Worm (Caenorhabditis elegans) whole organism, L1 larva: ENCODE measurements around the gene catp-6.

ENCODE experiments used
- F16B12.6 ChIP-seq: fragments of 150-350 bp; optimal IDR thresholded peaks from 2 replicates; lab custom pipeline; 2014; ENCODE audit warnings: missing biosample characterization, missing genetic modification characterization
- aha-1 ChIP-seq: fragments of 150-350 bp; optimal IDR thresholded peaks from 2 replicates; lab custom pipeline; 2014; ENCODE audit warnings: missing biosample characterization, missing genetic modification characterization
- ama-1 ChIP-seq: fragments of 150-350 bp; optimal IDR thresholded peaks from 2 replicates; lab custom pipeline; 2014
- blmp-1 ChIP-seq: fragments of 150-350 bp; optimal IDR thresholded peaks from 2 replicates; lab custom pipeline; 2014; ENCODE audit warnings: missing biosample characterization, missing genetic modification characterization
- ceh-82 ChIP-seq, 3 experiments: fragments of 150-350 bp in 1 of 3; sonication (generic microtip) in 2 of 3; optimal IDR thresholded peaks; 2 replicates each; lab custom pipeline; 2014 to 2017; ENCODE audit warnings: missing biosample characterization in 3 of 3, missing genetic modification characterization in 3 of 3
- ceh-88 ChIP-seq: fragments of 200-800 bp; sonication (Bioruptor generic); IDR thresholded peaks from 2 replicates; pipeline ENCODE4 v1.3.6; 2022; ENCODE audit warnings: missing genetic modification characterization, missing compliant biosample characterization
- dpl-1 ChIP-seq, 3 experiments: fragments of 150-350 bp in 2 of 3; sonication (generic microtip) in 1 of 3; optimal IDR thresholded peaks; 2 replicates each; lab custom pipeline; 2014 to 2017; ENCODE audit warnings: missing biosample characterization in 3 of 3, missing genetic modification characterization in 3 of 3, missing genetic modification reagents in 3 of 3
- dsc-1 ChIP-seq: sonication (generic microtip); optimal IDR thresholded peaks from 2 replicates; lab custom pipeline; 2016; ENCODE audit warnings: mild to moderate bottlenecking, missing genetic modification characterization, missing compliant biosample characterization
- efl-1 ChIP-seq, 4 experiments: fragments of 150-350 bp; optimal IDR thresholded peaks in 3 of 4; peaks in 1 of 4; 1 replicate in 1 of 4; 2 replicates in 3 of 4; lab custom pipeline; 2014; ENCODE audit warnings: missing biosample characterization in 2 of 4, missing genetic modification characterization in 2 of 4, missing genetic modification reagents in 2 of 4
- efl-3 ChIP-seq: fragments of 200-800 bp; sonication (Bioruptor generic); optimal IDR thresholded peaks from 2 replicates; lab custom pipeline; 2018; ENCODE audit warnings: mild to moderate bottlenecking, missing genetic modification characterization, missing compliant biosample characterization
- egl-13 ChIP-seq: sonication (generic microtip); optimal IDR thresholded peaks from 2 replicates; lab custom pipeline; 2016; ENCODE audit warnings: missing genotype, missing genetic modification reagents, missing genetic modification characterization, missing compliant biosample characterization
- egl-27 ChIP-seq, 2 experiments: fragments of 150-350 bp in 1 of 2; sonication (generic microtip); optimal IDR thresholded peaks; 3 replicates each; lab custom pipeline; 2017 to 2018; ENCODE audit warnings: missing biosample characterization in 2 of 2, missing genetic modification characterization in 2 of 2, missing genetic modification reagents in 2 of 2
- elt-3 ChIP-seq, 6 experiments: fragments of 150-350 bp in 1 of 6; sonication (generic microtip); optimal IDR thresholded peaks; 2 replicates each; lab custom pipeline; 2017 to 2018; ENCODE audit warnings: missing biosample characterization in 6 of 6, missing genetic modification characterization in 6 of 6, inconsistent platforms in 1 of 6
- ets-5 ChIP-seq: fragments of 200-800 bp; sonication (Bioruptor generic); IDR thresholded peaks from 2 replicates; pipeline ENCODE4 v1.3.6; 2022; ENCODE audit warnings: missing genetic modification characterization, missing compliant biosample characterization
- fkh-8 ChIP-seq: sonication (generic microtip); optimal IDR thresholded peaks from 2 replicates; lab custom pipeline; 2016; ENCODE audit warnings: mild to moderate bottlenecking, missing genetic modification characterization, missing compliant biosample characterization
- hlh-17 ChIP-seq: fragments of 200-800 bp; sonication (Bioruptor generic); optimal IDR thresholded peaks from 2 replicates; lab custom pipeline; 2018; ENCODE audit warnings: missing genetic modification characterization, mild to moderate bottlenecking, missing compliant biosample characterization, moderate library complexity, borderline replicate concordance
- hlh-4 ChIP-seq: sonication (generic microtip); optimal IDR thresholded peaks from 2 replicates; lab custom pipeline; 2016; ENCODE audit warnings: mild to moderate bottlenecking, missing genetic modification characterization, missing compliant biosample characterization
- isw-1 ChIP-seq: fragments of 200-800 bp; sonication (Bioruptor generic); IDR thresholded peaks from 2 replicates; pipeline ENCODE4 v1.3.6; 2022; ENCODE audit warnings: missing genetic modification characterization, missing compliant biosample characterization
- jun-1 ChIP-seq: fragments of 150-350 bp; optimal IDR thresholded peaks from 2 replicates; lab custom pipeline; 2014; ENCODE audit warnings: missing biosample characterization, missing genetic modification reagents, missing genetic modification characterization
- lin-14 ChIP-seq: fragments of 200-800 bp; sonication (Bioruptor generic); optimal IDR thresholded peaks from 2 replicates; lab custom pipeline; 2018; ENCODE audit warnings: mild to moderate bottlenecking, missing genetic modification characterization, moderate library complexity, missing compliant biosample characterization
- lin-35 ChIP-seq, 2 experiments: fragments of 150-350 bp; optimal IDR thresholded peaks; 2 replicates each; lab custom pipeline; 2014; ENCODE audit warnings: missing biosample characterization in 2 of 2, missing genetic modification characterization in 2 of 2, missing genetic modification reagents in 2 of 2
- mdl-1 ChIP-seq, 2 experiments: fragments of 150-350 bp; optimal IDR thresholded peaks; 2 replicates each; lab custom pipeline; 2014 to 2017; ENCODE audit warnings: missing biosample characterization in 2 of 2, missing genetic modification characterization in 2 of 2, inconsistent platforms in 1 of 2
- mep-1 ChIP-seq: fragments of 150-350 bp; optimal IDR thresholded peaks from 2 replicates; lab custom pipeline; 2014; ENCODE audit warnings: missing biosample characterization, missing genetic modification characterization
- nhr-20 ChIP-seq: sonication (generic microtip); optimal IDR thresholded peaks from 2 replicates; lab custom pipeline; 2016; ENCODE audit warnings: mild to moderate bottlenecking, missing genetic modification characterization, missing compliant biosample characterization
- nhr-237 ChIP-seq: fragments of 150-350 bp; optimal IDR thresholded peaks from 2 replicates; lab custom pipeline; 2014; ENCODE audit warnings: missing biosample characterization, missing genetic modification characterization
- nhr-47 ChIP-seq: sonication (generic microtip); optimal IDR thresholded peaks from 2 replicates; lab custom pipeline; 2016; ENCODE audit warnings: mild to moderate bottlenecking, missing genetic modification characterization, moderate library complexity, missing compliant biosample characterization
- nhr-71 ChIP-seq: sonication (generic microtip); optimal IDR thresholded peaks from 2 replicates; lab custom pipeline; 2016; ENCODE audit warnings: mild to moderate bottlenecking, missing genetic modification characterization, moderate library complexity, missing compliant biosample characterization
- nhr-76 ChIP-seq: sonication (generic microtip); optimal IDR thresholded peaks from 2 replicates; lab custom pipeline; 2017; ENCODE audit warnings: missing biosample characterization, missing genetic modification characterization
- nhr-84 ChIP-seq: sonication (generic microtip); optimal IDR thresholded peaks from 2 replicates; lab custom pipeline; 2017; ENCODE audit warnings: missing biosample characterization, missing genetic modification characterization
- nhr-85 ChIP-seq: sonication (generic microtip); peaks from one replicate; lab custom pipeline; 2016; ENCODE audit warnings: missing genetic modification characterization, inconsistent platforms, missing compliant biosample characterization
- nhr-90 ChIP-seq: sonication (generic microtip); optimal IDR thresholded peaks from 2 replicates; lab custom pipeline; 2016; ENCODE audit warnings: mild to moderate bottlenecking, missing genetic modification characterization, missing compliant biosample characterization; ENCODE audit not compliant: poor library complexity
- pag-3 ChIP-seq: sonication (generic microtip); optimal IDR thresholded peaks from 2 replicates; lab custom pipeline; 2017; ENCODE audit warnings: missing genetic modification characterization, mild to moderate bottlenecking, missing compliant biosample characterization, antibody characterized with exemption, borderline replicate concordance; ENCODE audit not compliant: insufficient read depth
- pqm-1 ChIP-seq: sonication (generic microtip); optimal IDR thresholded peaks from 3 replicates; lab custom pipeline; 2017; ENCODE audit warnings: missing biosample characterization, missing genetic modification characterization
- skn-1 ChIP-seq: fragments of 150-350 bp; optimal IDR thresholded peaks from 2 replicates; lab custom pipeline; 2014; ENCODE audit warnings: missing biosample characterization, missing genetic modification characterization
- snu-23 ChIP-seq: sonication (generic microtip); optimal IDR thresholded peaks from 2 replicates; lab custom pipeline; 2016; ENCODE audit warnings: missing genetic modification characterization, missing compliant biosample characterization
- sox-4 ChIP-seq: sonication (generic microtip); optimal IDR thresholded peaks from 2 replicates; lab custom pipeline; 2016; ENCODE audit warnings: missing genetic modification characterization, missing compliant biosample characterization
- unc-30 ChIP-seq: sonication (generic microtip); optimal IDR thresholded peaks from 2 replicates; lab custom pipeline; 2017; ENCODE audit warnings: missing biosample characterization, missing genetic modification characterization
- unc-62 ChIP-seq: fragments of 150-350 bp; optimal IDR thresholded peaks from 2 replicates; lab custom pipeline; 2014; ENCODE audit warnings: missing biosample characterization, missing genetic modification reagents, missing genetic modification characterization
- unc-98 ChIP-seq: fragments of 200-800 bp; sonication (Bioruptor generic); IDR thresholded peaks from 2 replicates; pipeline ENCODE4 v1.3.6; 2022; ENCODE audit warnings: missing genetic modification characterization, missing compliant biosample characterization
- xbp-1 ChIP-seq: sonication (generic microtip); optimal IDR thresholded peaks from 2 replicates; lab custom pipeline; 2016; ENCODE audit warnings: missing genetic modification characterization, missing compliant biosample characterization
- ztf-4 ChIP-seq: fragments of 150-350 bp; optimal IDR thresholded peaks from 2 replicates; lab custom pipeline; 2014; ENCODE audit warnings: missing biosample characterization, missing genetic modification characterization

catp-6 gene

ce11 chrIV:9822585-9822984 is 1.8 kb downstream of the catp-6 start:
- TF ChIP-seq jun-1 (no peak), hlh-4 (tag; lab: Kevin White, UChicago) (no peak), unc-62 (no peak), snu-23 (GFP tag; lab: Kevin White, UChicago) (no peak)
- TF ChIP-seq, all 84 proteins: peak for 0

- TF ChIP-seq pag-3 (tag; lab: Kevin White, UChicago) (no peak), nhr-71 (no peak), blmp-1 (peak; percentile 53), nhr-90 (tag; lab: Kevin White, UChicago) (no peak), sox-4 (tag; lab: Kevin White, UChicago) (no peak)
These were observed 2.8 kb downstream of the catp-6 start, which contains the start of gene col-123 for ce11 chrIV:9821621-9822020. Gene col-123, plus strand, starts transcription at chrIV:9821921.

ce11 chrIV:9815432-9815831 is 8.9 kb downstream of the catp-6 start, which contains the start of gene egl-20:
Gene egl-20, minus strand, starts transcription at chrIV:9815532.
- TF ChIP-seq nhr-20: no peak
- TF ChIP-seq, all 84 proteins: peak for 0

ce11 chrIV:9811487-9811886 is 12.9 kb downstream of the catp-6 start:
- TF ChIP-seq isw-1 (GFP tag; lab: Robert Waterston, UW): no peak
- peak; percentile 63 for TF ChIP-seq fkh-8 (tag; lab: Kevin White, UChicago)
- peak; percentile 16 for TF ChIP-seq unc-30 (tag; lab: Kevin White, UChicago)
- no peak for TF ChIP-seq hlh-17 (GFP tag; lab: Kevin White, UChicago)
- no peak for TF ChIP-seq ceh-82 (tag; optimal IDR thresholded peaks at IDR 0.05; lab: Kevin White, UChicago)
- TF ChIP-seq aha-1 (tag; lab: Kevin White, UChicago): no peak
- TF ChIP-seq nhr-71: peak; percentile 53
- TF ChIP-seq dpl-1 (GFP tag; optimal IDR thresholded peaks at IDR 0.05; lab: Kevin White, UChicago): no peak
- TF ChIP-seq nhr-85 (tag; lab: Kevin White, UChicago): no peak
- no peak for TF ChIP-seq efl-3 (GFP tag; lab: Kevin White, UChicago)
- TF ChIP-seq ceh-88 (GFP tag; lab: Robert Waterston, UW): no peak
- TF ChIP-seq nhr-47 (tag; lab: Kevin White, UChicago): peak; percentile 26
- TF ChIP-seq dsc-1 (tag; lab: Kevin White, UChicago): peak; percentile 68
- TF ChIP-seq, all 84 proteins: peak for 5

- TF ChIP-seq nhr-71 (peak; percentile 31), dsc-1 (tag; lab: Kevin White, UChicago) (peak; percentile 71), sox-4 (tag; lab: Kevin White, UChicago) (peak; percentile 31), nhr-47 (tag; lab: Kevin White, UChicago) (peak; percentile 26), fkh-8 (tag; lab: Kevin White, UChicago) (peak; percentile 68), hlh-4 (tag; lab: Kevin White, UChicago) (no peak)
- TF ChIP-seq, all 84 proteins: peak for 5
These were observed 13.7 kb downstream of the catp-6 start, which contains the start of gene dct-15 for ce11 chrIV:9810633-9811032. Gene dct-15, minus strand, starts transcription at chrIV:9810733.

ce11 chrIV:9803544-9803943 is 20.8 kb downstream of the catp-6 start:
- TF ChIP-seq pqm-1 (tag; lab: Kevin White, UChicago): no peak
- peak; percentile 18 for TF ChIP-seq skn-1 (tag; lab: Kevin White, UChicago)
- peak in 1 of 2 experiments; percentile 70 for TF ChIP-seq lin-35 (GFP tag; optimal IDR thresholded peaks at IDR 0.05; lab: Kevin White, UChicago)
- TF ChIP-seq unc-98 (GFP tag; lab: Robert Waterston, UW): no peak
- TF ChIP-seq ama-1 (lab: Kevin White, UChicago): no peak
- no peak for TF ChIP-seq nhr-76 (tag; lab: Kevin White, UChicago)
- no peak for TF ChIP-seq ets-5 (GFP tag; lab: Robert Waterston, UW)
- TF ChIP-seq lin-14 (GFP tag; lab: Kevin White, UChicago): peak; percentile 85
- TF ChIP-seq mep-1 (tag; lab: Kevin White, UChicago): peak; percentile 87
- peak; percentile 31 for TF ChIP-seq ztf-4
- peak; percentile 41 for TF ChIP-seq xbp-1
- TF ChIP-seq efl-1 (optimal IDR thresholded peaks at IDR 0.05; lab: Kevin White, UChicago): peak; percentile 39 to 54
- TF ChIP-seq efl-1 (GFP tag; optimal IDR thresholded peaks at IDR 0.05 in 1 of 2; lab: Kevin White, UChicago): peak; percentile 34 to 94
- TF ChIP-seq egl-13: no peak
- TF ChIP-seq nhr-90 (tag; lab: Kevin White, UChicago): peak; percentile 61
- peak in 3 of 6 experiments; percentile 5 to 56 (median 33) for TF ChIP-seq elt-3 (tag; optimal IDR thresholded peaks at IDR 0.05; lab: Kevin White, UChicago)
- TF ChIP-seq nhr-237 (tag; lab: Kevin White, UChicago): peak; percentile 2
- TF ChIP-seq nhr-84 (tag; lab: Kevin White, UChicago): no peak
- TF ChIP-seq ceh-88 (GFP tag; lab: Robert Waterston, UW): no peak
- no peak for TF ChIP-seq egl-27 (tag; optimal IDR thresholded peaks at IDR 0.05; lab: Kevin White, UChicago)
- TF ChIP-seq mdl-1 (tag; optimal IDR thresholded peaks at IDR 0.05; lab: Kevin White, UChicago): peak in 1 of 2 experiments; percentile 47
- no peak for TF ChIP-seq F16B12.6 (tag; lab: Kevin White, UChicago)
- peak; percentile 30 for TF ChIP-seq nhr-47 (tag; lab: Kevin White, UChicago)
